Worm (Caenorhabditis elegans): ENCODE measurements around the gene F39C12.1.

- TF ChIP-seq nhr-25 (tag; optimal IDR thresholded peaks at IDR 0.05) (no peak), fkh-10 (GFP tag; optimal IDR thresholded peaks at IDR 0.05) (no peak), nhr-23 (tag; optimal IDR thresholded peaks at IDR 0.05) (no peak), pqm-1 (tag; optimal IDR thresholded peaks at IDR 0.05) (no peak), egl-27 (tag; optimal IDR thresholded peaks at IDR 0.05) (no peak), mdl-1 (tag; optimal IDR thresholded peaks at IDR 0.05) (no peak), nhr-76 (tag; optimal IDR thresholded peaks at IDR 0.05) (no peak), aly-2 (tag; optimal IDR thresholded peaks at IDR 0.05) (no peak), elt-2 (tag; optimal IDR thresholded peaks at IDR 0.05) (no peak)
Observed at ce11 chrX:4790614-4791013, 62.4 kb downstream of the F39C12.1 start.

Measured in whole organism, L3 larva.